Worm (Caenorhabditis elegans) whole organism, late embryonic: ENCODE measurements around the gene F54D5.17.
A peak's percentile ranks its signal among the peaks of the same experiment; 100 is the strongest.

Experiments used
- T23F11.4 ChIP-seq: fragments of 200-800 bp; sonication (Bioruptor generic); optimal IDR thresholded peaks from 2 replicates; lab custom pipeline; 2018; ENCODE audit warnings: mild to moderate bottlenecking, missing genetic modification characterization, missing compliant biosample characterization
- ahr-1 ChIP-seq: sonication (generic microtip); optimal IDR thresholded peaks from 2 replicates; lab custom pipeline; 2016; ENCODE audit warnings: missing genetic modification characterization, missing compliant biosample characterization
- ceh-14 ChIP-seq: sonication (generic microtip); optimal IDR thresholded peaks from 2 replicates; lab custom pipeline; 2016; ENCODE audit warnings: missing genotype, missing genetic modification characterization, missing compliant biosample characterization
- ceh-18 ChIP-seq: sonication (generic microtip); optimal IDR thresholded peaks from 2 replicates; lab custom pipeline; 2016; ENCODE audit warnings: missing genetic modification characterization, missing compliant biosample characterization
- ceh-19 ChIP-seq: fragments of 200-800 bp; sonication (Bioruptor generic); optimal IDR thresholded peaks from 2 replicates; lab custom pipeline; 2018; ENCODE audit warnings: mild to moderate bottlenecking, missing genetic modification characterization, missing compliant biosample characterization
- ceh-30 ChIP-seq: fragments of 150-350 bp; optimal IDR thresholded peaks from 2 replicates; lab custom pipeline; 2014; ENCODE audit warnings: missing biosample characterization, missing genetic modification characterization
- ceh-34 ChIP-seq: sonication (generic microtip); optimal IDR thresholded peaks from 2 replicates; lab custom pipeline; 2016; ENCODE audit warnings: mild to moderate bottlenecking, missing genetic modification characterization, missing compliant biosample characterization
- ceh-48 ChIP-seq: sonication (generic microtip); optimal IDR thresholded peaks from 2 replicates; lab custom pipeline; 2016; ENCODE audit warnings: missing genetic modification characterization, inconsistent platforms, missing compliant biosample characterization
- ceh-9 ChIP-seq: sonication (generic microtip); optimal IDR thresholded peaks from 2 replicates; lab custom pipeline; 2016; ENCODE audit warnings: mild to moderate bottlenecking, missing genetic modification characterization, inconsistent platforms, missing compliant biosample characterization
- ets-4 ChIP-seq: sonication (generic microtip); optimal IDR thresholded peaks from 2 replicates; lab custom pipeline; 2016; ENCODE audit warnings: missing genetic modification characterization, missing compliant biosample characterization
- fax-1 ChIP-seq: sonication (generic microtip); optimal IDR thresholded peaks from 2 replicates; lab custom pipeline; 2016; ENCODE audit warnings: missing genotype, missing genetic modification characterization, missing compliant biosample characterization
- gmeb-2 ChIP-seq: sonication (generic microtip); optimal IDR thresholded peaks from 2 replicates; lab custom pipeline; 2016; ENCODE audit warnings: missing genetic modification characterization, inconsistent platforms, missing compliant biosample characterization
- hlh-6 ChIP-seq: sonication (generic microtip); optimal IDR thresholded peaks from 2 replicates; lab custom pipeline; 2016; ENCODE audit warnings: missing genotype, missing genetic modification characterization, missing compliant biosample characterization
- lim-6 ChIP-seq: sonication (generic microtip); optimal IDR thresholded peaks from 2 replicates; lab custom pipeline; 2016; ENCODE audit warnings: missing genetic modification characterization, missing compliant biosample characterization
- lin-11 ChIP-seq: fragments of 200-800 bp; sonication (Bioruptor generic); optimal IDR thresholded peaks from 2 replicates; lab custom pipeline; 2018; ENCODE audit warnings: mild to moderate bottlenecking, missing genetic modification characterization, missing compliant biosample characterization
- nfya-1 ChIP-seq: sonication (generic microtip); optimal IDR thresholded peaks from 2 replicates; lab custom pipeline; 2017; ENCODE audit warnings: missing genetic modification characterization, mild to moderate bottlenecking, missing compliant biosample characterization, antibody characterized with exemption, moderate library complexity
- pat-9 ChIP-seq: fragments of 200-800 bp; sonication (Bioruptor generic); optimal IDR thresholded peaks from 2 replicates; lab custom pipeline; 2018; ENCODE audit warnings: mild to moderate bottlenecking, missing genetic modification characterization, moderate library complexity, missing compliant biosample characterization
- pax-1 ChIP-seq: fragments of 150-350 bp; optimal IDR thresholded peaks from 2 replicates; lab custom pipeline; 2014; ENCODE audit warnings: missing biosample characterization, missing genetic modification characterization
- ref-2 ChIP-seq: sonication (generic microtip); optimal IDR thresholded peaks from 2 replicates; lab custom pipeline; 2016; ENCODE audit warnings: missing genetic modification characterization, missing compliant biosample characterization
- rnt-1 ChIP-seq: sonication (generic microtip); optimal IDR thresholded peaks from 2 replicates; lab custom pipeline; 2016; ENCODE audit warnings: missing genetic modification characterization, missing compliant biosample characterization
- zip-5 ChIP-seq: sonication (generic microtip); optimal IDR thresholded peaks from 2 replicates; lab custom pipeline; 2016; ENCODE audit warnings: missing genetic modification characterization, missing compliant biosample characterization

F54D5.17 gene

DNA sequence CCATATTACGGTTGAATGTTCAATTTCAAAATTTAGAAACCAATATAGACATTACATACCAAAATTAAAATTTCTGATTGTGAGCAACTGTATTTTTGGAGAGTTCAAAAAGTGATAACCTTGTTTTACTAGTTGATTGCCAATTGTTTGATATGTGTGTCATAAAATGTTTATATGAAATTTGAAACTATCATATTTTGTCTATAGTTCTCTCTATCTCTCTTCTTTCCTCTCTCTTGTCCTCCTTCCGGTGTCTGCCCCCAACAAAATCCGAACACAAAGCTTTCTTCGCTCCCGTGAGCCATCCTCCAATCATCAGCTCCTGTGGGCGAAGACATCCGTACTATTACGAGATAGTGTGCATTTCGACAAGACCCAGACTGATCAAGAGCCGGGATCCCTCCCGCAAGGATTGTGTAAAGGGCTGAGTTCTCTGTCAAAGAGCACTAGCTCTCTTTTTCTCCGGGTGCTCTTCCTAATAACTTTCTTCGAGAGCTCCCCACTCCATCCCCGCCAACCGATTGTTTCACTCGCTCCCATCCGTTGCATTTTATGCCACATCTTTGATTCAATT, 46.0 kb downstream of the F54D5.17 start:
- TF ChIP-seq lim-6 (tag; lab: Kevin White, UChicago): no peak
- no peak for TF ChIP-seq ceh-19
- TF ChIP-seq ceh-9 (tag; lab: Kevin White, UChicago): no peak
- no peak for TF ChIP-seq zip-5
- peak; percentile 76 for TF ChIP-seq nfya-1 (tag; lab: Kevin White, UChicago)
- TF ChIP-seq ceh-18 (tag; lab: Kevin White, UChicago): peak; percentile 27
- TF ChIP-seq lin-11: no peak
- TF ChIP-seq ets-4: peak; percentile 14
- TF ChIP-seq pax-1 (tag; lab: Kevin White, UChicago): no peak
- no peak for TF ChIP-seq pat-9 (tag; lab: Kevin White, UChicago)
- no peak for TF ChIP-seq hlh-6
- TF ChIP-seq ceh-30 (tag; lab: Kevin White, UChicago): no peak
- TF ChIP-seq ceh-14 (tag; lab: Kevin White, UChicago): no peak
- TF ChIP-seq ceh-34 (tag; lab: Kevin White, UChicago): peak; percentile 59
- TF ChIP-seq fax-1 (tag; lab: Kevin White, UChicago): no peak
- peak; percentile 66 for TF ChIP-seq rnt-1 (tag; lab: Kevin White, UChicago)
- no peak for TF ChIP-seq ref-2 (tag; lab: Kevin White, UChicago)
- no peak for TF ChIP-seq ahr-1 (tag; lab: Kevin White, UChicago)
- no peak for TF ChIP-seq T23F11.4

DNA sequence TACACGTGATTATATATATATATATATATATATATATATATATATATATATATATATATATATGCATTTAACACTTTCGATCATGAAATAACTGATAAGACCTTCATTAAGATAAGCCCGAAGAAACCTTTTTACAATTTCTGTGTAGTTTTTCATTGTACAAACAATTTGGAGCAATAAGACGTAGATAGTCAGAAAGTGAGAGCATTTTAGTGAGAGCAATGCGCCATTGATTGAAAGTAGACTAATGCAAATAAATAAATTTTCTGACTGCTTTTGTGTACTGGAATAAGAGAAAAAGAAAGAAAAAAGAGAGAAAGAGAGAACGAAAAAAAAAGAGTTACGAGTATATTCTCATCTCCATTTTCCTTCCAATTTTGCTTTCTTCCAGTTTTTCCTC, 48.2 kb downstream of the F54D5.17 start:
- no peak for TF ChIP-seq ceh-48 (tag; lab: Kevin White, UChicago)
- no peak for TF ChIP-seq gmeb-2 (tag; lab: Kevin White, UChicago)
- no peak for TF ChIP-seq nfya-1 (tag; lab: Kevin White, UChicago)
